Worm (Caenorhabditis elegans): ENCODE results near the gene Y27F2A.9.
A peak's percentile ranks its signal among the peaks of the same experiment; 100 is the strongest.
"Not testable (repeated sequence)": the region's sequence is repeated elsewhere in the genome, so short reads cannot be mapped to it uniquely, and the experiment has no call there.

Y27F2A.9 gene

ce11 chrII:3201242-3201641 lies 9.8 kb upstream of the Y27F2A.9 start, which contains the start of gene sri-48:
Gene sri-48 (minus strand): TSS chrII:3201342.
- not testable (repeated sequence) for TF ChIP-seq gmeb-2 (tag; optimal IDR thresholded peaks at IDR 0.05); sdc-2 (tag; optimal IDR thresholded peaks at IDR 0.05); ceh-19 (GFP tag; optimal IDR thresholded peaks at IDR 0.05)

DNA sequence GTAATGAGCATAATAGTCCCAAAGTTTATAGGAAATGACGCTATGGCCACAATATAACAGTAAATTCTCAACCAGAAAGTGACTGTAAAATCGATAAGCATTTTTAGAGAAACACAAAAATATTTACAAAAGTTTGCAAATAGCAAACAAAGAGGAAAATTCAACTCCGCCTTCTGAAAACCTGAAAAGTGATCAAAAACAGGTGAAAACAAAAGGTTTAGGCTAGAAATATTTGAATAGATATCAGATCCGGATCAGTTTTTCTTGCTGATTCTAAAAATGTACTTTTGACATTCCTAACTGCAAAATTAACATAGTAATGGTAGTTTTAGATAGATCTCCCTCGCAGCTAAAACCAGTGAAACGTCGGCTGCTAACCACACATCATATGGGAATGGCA lies 7.6 kb upstream of the Y27F2A.9 start, which contains the start of gene sri-51:
sri-51 (minus strand) TSS at position 101 of the 400 bp plus-strand sequence.
- TF ChIP-seq ref-2 (tag; optimal IDR thresholded peaks at IDR 0.05) (no peak), syd-9 (tag; optimal IDR thresholded peaks at IDR 0.05) (no peak), nfya-1 (tag; optimal IDR thresholded peaks at IDR 0.05) (no peak), lim-6 (tag; optimal IDR thresholded peaks at IDR 0.05) (no peak), lin-11 (tag; optimal IDR thresholded peaks at IDR 0.05) (no peak), hlh-30 (tag; optimal IDR thresholded peaks at IDR 0.05; ENCODE audit: insufficient read depth) (no peak), ets-4 (tag; optimal IDR thresholded peaks at IDR 0.05) (no peak)

- no peak for TF ChIP-seq rnt-1 (tag; optimal IDR thresholded peaks at IDR 0.05)
- TF ChIP-seq elt-4 (tag; optimal IDR thresholded peaks at IDR 0.05), result no peak
- no peak for TF ChIP-seq dve-1 (tag; optimal IDR thresholded peaks at IDR 0.05)
- no peak for TF ChIP-seq fkh-10 (GFP tag; optimal IDR thresholded peaks at IDR 0.05)
- no peak for TF ChIP-seq unc-55 (GFP tag; optimal IDR thresholded peaks at IDR 0.05)
- no peak for TF ChIP-seq eyg-1 (tag; optimal IDR thresholded peaks at IDR 0.05)
- no peak for TF ChIP-seq hlh-13 (GFP tag; optimal IDR thresholded peaks at IDR 0.05)
- TF ChIP-seq fkh-6 (tag; optimal IDR thresholded peaks at IDR 0.05), result no peak
- no peak for TF ChIP-seq lim-6 (tag; optimal IDR thresholded peaks at IDR 0.05)
Observed at ce11 chrII:3196966-3197365, 5.5 kb upstream of the Y27F2A.9 start, which contains the start of gene gcy-15. Gene gcy-15 (minus strand): TSS chrII:3197066.

DNA sequence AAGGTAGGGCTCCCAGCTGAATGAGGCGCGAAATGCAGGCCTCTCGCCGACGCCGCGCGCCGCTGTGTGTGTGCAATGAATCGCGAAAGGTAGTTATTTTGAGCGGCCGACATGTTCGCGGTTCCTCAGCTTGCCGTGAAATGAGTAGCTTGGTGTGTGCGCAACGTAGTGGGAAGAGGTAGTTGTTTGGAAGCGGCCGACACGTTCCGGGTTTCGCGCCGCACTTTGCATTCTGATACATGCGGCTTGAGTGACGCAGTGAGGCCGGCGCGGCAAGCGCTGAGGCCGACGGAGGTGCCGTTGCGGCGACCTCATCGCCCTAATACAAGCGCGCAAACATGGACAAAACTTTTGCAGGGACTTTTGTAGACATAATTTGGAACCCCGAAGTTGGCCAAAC lies 4.3 kb upstream of the Y27F2A.9 start:
- TF ChIP-seq sox-2 (GFP tag; IDR thresholded peaks at IDR 0.05) (no peak), mec-3 (tag; optimal IDR thresholded peaks at IDR 0.05; ENCODE audit: borderline replicate concordance) (peak; percentile 13), ceh-9 (tag; optimal IDR thresholded peaks at IDR 0.05) (no peak), gmeb-2 (tag; optimal IDR thresholded peaks at IDR 0.05) (no peak)

DNA sequence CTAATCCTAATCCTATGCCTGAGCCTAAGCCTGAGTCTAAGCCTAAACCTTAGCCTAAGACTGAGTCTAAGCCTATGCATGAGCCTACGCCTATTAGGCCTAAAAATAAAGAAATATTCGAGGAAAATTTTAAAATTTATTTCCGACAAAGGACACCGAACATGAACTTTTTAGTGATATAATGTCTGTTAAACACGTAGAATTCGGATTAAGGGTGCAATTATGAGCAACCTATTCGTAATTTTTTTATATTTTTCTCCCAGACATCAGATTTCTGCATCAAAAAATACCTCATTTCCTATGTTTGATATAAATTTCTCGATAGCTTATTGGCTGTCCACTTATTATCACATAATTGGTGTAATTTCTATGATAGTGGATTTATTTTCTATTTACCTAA lies 2.4 kb downstream of the Y27F2A.9 start, which contains the start of gene Y27F2A.11:
Y27F2A.11 (plus strand) TSS at position 301 of the 400 bp plus-strand sequence.
- TF ChIP-seq sox-2 (GFP tag; IDR thresholded peaks at IDR 0.05); ama-1 (optimal IDR thresholded peaks at IDR 0.05); pha-2 (tag; optimal IDR thresholded peaks at IDR 0.05): not testable (repeated sequence)

DNA sequence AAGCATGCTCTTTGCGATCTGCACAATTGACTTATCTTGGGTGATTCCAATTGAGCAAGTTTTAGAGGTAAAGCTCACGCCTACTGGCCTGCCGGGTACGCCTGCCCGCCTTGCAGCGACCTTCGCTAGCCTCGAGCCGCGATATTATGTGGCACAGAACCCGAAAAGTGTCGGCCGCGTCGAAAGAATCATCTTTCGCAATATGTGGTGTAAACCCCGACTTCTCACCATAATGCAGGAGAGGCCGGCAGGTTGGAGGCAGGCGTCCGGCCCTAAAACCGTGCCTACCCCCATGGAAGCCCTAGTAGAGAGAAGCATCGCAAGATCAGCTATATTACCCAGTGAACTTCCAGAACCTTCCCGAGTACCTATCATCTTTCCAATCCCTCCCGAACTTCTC lies 5.6 kb downstream of the Y27F2A.9 start:
- TF ChIP-seq pros-1 (tag; optimal IDR thresholded peaks at IDR 0.05) (no peak), unc-55 (GFP tag; optimal IDR thresholded peaks at IDR 0.05) (no peak), ztf-16 (tag; optimal IDR thresholded peaks at IDR 0.05) (no peak), nhr-232 (tag; optimal IDR thresholded peaks at IDR 0.05) (no peak), hlh-15 (tag; optimal IDR thresholded peaks at IDR 0.05) (no peak), ceh-22 (tag; optimal IDR thresholded peaks at IDR 0.05) (no peak), ceh-6 (GFP tag; optimal IDR thresholded peaks at IDR 0.05) (no peak), ceh-9 (tag; optimal IDR thresholded peaks at IDR 0.05) (no peak), ceh-18 (tag; optimal IDR thresholded peaks at IDR 0.05) (no peak), ttx-3 (tag; optimal IDR thresholded peaks at IDR 0.05) (no peak), fkh-6 (tag; optimal IDR thresholded peaks at IDR 0.05) (no peak), dve-1 (tag; optimal IDR thresholded peaks at IDR 0.05) (no peak), hlh-30 (tag; optimal IDR thresholded peaks at IDR 0.05; ENCODE audit: insufficient read depth) (no peak), che-1 (tag; optimal IDR thresholded peaks at IDR 0.05) (no peak), nfya-1 (tag; optimal IDR thresholded peaks at IDR 0.05) (no peak)
